Fruit fly (Drosophila melanogaster) whole organism, embryonic: ENCODE data around the gene Dif.

ENCODE experiments used
- Ada2b ChIP-seq: fragments of 200-800 bp; sonication (Bioruptor generic); IDR thresholded peaks from 2 replicates; pipeline ENCODE4 v1.3.6; 2022; ENCODE audit warnings: missing biosample characterization, missing genetic modification characterization
- Aef1 ChIP-seq: fragments of 200-800 bp; sonication (Bioruptor generic); IDR thresholded peaks from 3 replicates; pipeline ENCODE4 v1.3.6; 2022; ENCODE audit warnings: missing biosample characterization, missing genetic modification characterization
- B-H2 ChIP-seq: fragments of 200-800 bp; sonication (Bioruptor generic); optimal IDR thresholded peaks from 2 replicates; lab custom pipeline; 2018; ENCODE audit warnings: missing biosample characterization, mild to moderate bottlenecking, missing genetic modification characterization
- CG10147 ChIP-seq: fragments of 200-800 bp; sonication (Bioruptor generic); optimal IDR thresholded peaks from 2 replicates; lab custom pipeline; 2019; ENCODE audit warnings: missing biosample characterization, mild to moderate bottlenecking, missing genetic modification characterization, moderate library complexity
- CG10979 ChIP-seq: fragments of 200-800 bp; sonication (Bioruptor generic); optimal IDR thresholded peaks from 2 replicates; lab custom pipeline; 2018; ENCODE audit warnings: missing biosample characterization, mild to moderate bottlenecking, missing genetic modification characterization, moderate library complexity
- CG1233 ChIP-seq: fragments of 200-800 bp; sonication (Bioruptor generic); optimal IDR thresholded peaks from 4 replicates; lab custom pipeline; 2018; ENCODE audit warnings: missing biosample characterization, mild to moderate bottlenecking, missing genetic modification characterization
- CG13287 ChIP-seq: fragments of 200-800 bp; sonication (Bioruptor generic); IDR thresholded peaks from 2 replicates; pipeline ENCODE4 v1.3.6; 2022; ENCODE audit warnings: missing biosample characterization, missing genetic modification characterization; ENCODE audit not compliant: partially characterized antibody
- CG13424 ChIP-seq: fragments of 200-800 bp; sonication (Bioruptor generic); optimal IDR thresholded peaks from 2 replicates; lab custom pipeline; 2019; ENCODE audit warnings: missing biosample characterization, mild to moderate bottlenecking, missing genetic modification characterization, moderate library complexity
- CG14965 ChIP-seq: fragments of 200-800 bp; sonication (Bioruptor generic); optimal IDR thresholded peaks from 2 replicates; lab custom pipeline; 2016; ENCODE audit warnings: missing biosample characterization, missing genetic modification characterization, borderline replicate concordance
- CG16813 ChIP-seq: fragments of 200-800 bp; sonication (Bioruptor generic); IDR thresholded peaks from 3 replicates; pipeline ENCODE4 v1.3.6; 2022; ENCODE audit warnings: missing biosample characterization, missing genetic modification characterization; ENCODE audit not compliant: partially characterized antibody
- CG16863 ChIP-seq: fragments of 200-800 bp; sonication (Bioruptor generic); optimal IDR thresholded peaks from 3 replicates; lab custom pipeline; 2016; ENCODE audit warnings: missing biosample characterization, missing genetic modification characterization
- CG18262 ChIP-seq: fragments of 200-800 bp; optimal IDR thresholded peaks from 3 replicates; lab custom pipeline; 2019; ENCODE audit warnings: missing biosample characterization, mild to moderate bottlenecking, missing genetic modification characterization, moderate library complexity
- CG2199 ChIP-seq: fragments of 200-800 bp; sonication (Bioruptor generic); IDR thresholded peaks from 3 replicates; pipeline ENCODE4 v1.3.6; 2022; ENCODE audit warnings: missing biosample characterization, missing genetic modification characterization
- CG2712 ChIP-seq: fragments of 200-800 bp; optimal IDR thresholded peaks from 3 replicates; lab custom pipeline; 2019; ENCODE audit warnings: missing biosample characterization, mild to moderate bottlenecking, missing genetic modification characterization, moderate library complexity
- CG31441 ChIP-seq: fragments of 200-800 bp; sonication (Bioruptor generic); IDR thresholded peaks from 2 replicates; pipeline ENCODE4 v1.3.6; 2022; ENCODE audit warnings: missing biosample characterization, missing genetic modification characterization
- CG7556 ChIP-seq: fragments of 200-800 bp; sonication (Bioruptor generic); optimal IDR thresholded peaks from 2 replicates; lab custom pipeline; 2017; ENCODE audit warnings: missing biosample characterization, mild to moderate bottlenecking, missing genetic modification characterization
- Chrac-16 ChIP-seq: fragments of 200-800 bp; sonication (Bioruptor generic); optimal IDR thresholded peaks from 3 replicates; lab custom pipeline; 2016; ENCODE audit warnings: missing biosample characterization, missing genetic modification characterization
- CoRest ChIP-seq: fragments of 200-800 bp; sonication (Bioruptor generic); optimal IDR thresholded peaks from 3 replicates; lab custom pipeline; 2018; ENCODE audit warnings: missing biosample characterization, mild to moderate bottlenecking, missing genetic modification characterization, moderate library complexity
- Drgx ChIP-seq: fragments of 200-800 bp; sonication (Bioruptor generic); IDR thresholded peaks from 2 replicates; pipeline ENCODE4 v1.3.6; 2022; ENCODE audit warnings: missing biosample characterization, missing genetic modification characterization
- Eip74EF ChIP-seq, 2 experiments: fragments of 200-800 bp in 1 of 2; fragments of >200 bp in 1 of 2; sonication (Bioruptor generic) in 1 of 2; optimal IDR thresholded peaks; 2 replicates each; lab custom pipeline; 2017 to 2019; ENCODE audit warnings: missing biosample characterization in 2 of 2, missing genetic modification characterization in 2 of 2, mild to moderate bottlenecking in 1 of 2, moderate library complexity in 1 of 2
- Ets97D ChIP-seq: fragments of 200-800 bp; sonication (Bioruptor generic); optimal IDR thresholded peaks from 3 replicates; lab custom pipeline; 2016; ENCODE audit warnings: missing biosample characterization, missing genetic modification characterization
- H15 ChIP-seq: fragments of 200-800 bp; sonication (Bioruptor generic); IDR thresholded peaks from 3 replicates; pipeline ENCODE4 v1.3.6; 2022; ENCODE audit warnings: missing biosample characterization, missing genetic modification characterization
- Hr3 ChIP-seq: fragments of 200-800 bp; sonication (Bioruptor generic); optimal IDR thresholded peaks from 3 replicates; lab custom pipeline; 2016; ENCODE audit warnings: missing biosample characterization, missing genetic modification characterization
- Hr51 ChIP-seq, 2 experiments: fragments of 200-800 bp; sonication (Bioruptor generic); optimal IDR thresholded peaks; 2 replicates in 1 of 2; 3 replicates in 1 of 2; lab custom pipeline; 2016 to 2018; ENCODE audit warnings: missing biosample characterization in 2 of 2, missing genetic modification characterization in 2 of 2, mild to moderate bottlenecking in 1 of 2, moderate library complexity in 1 of 2
- Lhr ChIP-seq: fragments of 200-800 bp; sonication (Bioruptor generic); optimal IDR thresholded peaks from 3 replicates; lab custom pipeline; 2017; ENCODE audit warnings: mild to moderate bottlenecking, missing biosample characterization, missing genetic modification reagents, missing genetic modification characterization
- MTF-1 ChIP-seq: fragments of 200-800 bp; sonication (Bioruptor generic); optimal IDR thresholded peaks from 2 replicates; lab custom pipeline; 2018; ENCODE audit warnings: missing biosample characterization, mild to moderate bottlenecking, missing genetic modification characterization, borderline replicate concordance
- NC2α ChIP-seq: fragments of 200-800 bp; sonication (Bioruptor generic); optimal IDR thresholded peaks from 2 replicates; lab custom pipeline; 2016; ENCODE audit warnings: missing biosample characterization, missing genetic modification characterization
- NFAT ChIP-seq: fragments of 200-800 bp; sonication (Bioruptor generic); IDR thresholded peaks from 2 replicates; pipeline ENCODE4 v1.3.6; 2022; ENCODE audit warnings: missing biosample characterization, missing genetic modification characterization
- Poxn ChIP-seq: fragments of 200-800 bp; sonication (Bioruptor generic); IDR thresholded peaks from 2 replicates; pipeline ENCODE4 v1.3.6; 2022; ENCODE audit warnings: missing biosample characterization, missing genetic modification characterization
- Ptx1 ChIP-seq: fragments of 200-800 bp; sonication (Bioruptor generic); IDR thresholded peaks from 2 replicates; pipeline ENCODE4 v1.3.6; 2022; ENCODE audit warnings: missing biosample characterization, missing genetic modification characterization
- Sin3A ChIP-seq: fragments of >200 bp; optimal IDR thresholded peaks from 2 replicates; lab custom pipeline; 2018
- cg ChIP-seq: fragments of 200-800 bp; sonication (Bioruptor generic); optimal IDR thresholded peaks from 3 replicates; lab custom pipeline; 2019; ENCODE audit warnings: missing biosample characterization, mild to moderate bottlenecking, missing genetic modification characterization, moderate library complexity
- chm ChIP-seq: fragments of 200-800 bp; sonication (Bioruptor generic); IDR thresholded peaks from 2 replicates; pipeline ENCODE4 v1.3.6; 2022; ENCODE audit warnings: missing biosample characterization, missing genetic modification characterization
- ci ChIP-seq: fragments of 200-800 bp; sonication (Bioruptor generic); IDR thresholded peaks from 3 replicates; pipeline ENCODE4 v1.3.6; 2022; ENCODE audit warnings: missing biosample characterization, missing genetic modification characterization
- dan ChIP-seq: fragments of 200-800 bp; sonication (Bioruptor generic); IDR thresholded peaks from 2 replicates; pipeline ENCODE4 v1.3.6; 2022; ENCODE audit warnings: missing biosample characterization, missing genetic modification characterization
- ftz-f1 ChIP-seq: fragments of 200-800 bp; sonication (Bioruptor generic); optimal IDR thresholded peaks from 2 replicates; lab custom pipeline; 2016; ENCODE audit warnings: missing biosample characterization, missing genetic modification characterization
- gfzf ChIP-seq: fragments of 200-800 bp; sonication (Bioruptor generic); optimal IDR thresholded peaks from 2 replicates; lab custom pipeline; 2016; ENCODE audit warnings: missing biosample characterization, mild to moderate bottlenecking, missing genetic modification characterization, moderate library complexity
- gro ChIP-seq: fragments of 200-800 bp; sonication (Bioruptor generic); optimal IDR thresholded peaks from 2 replicates; lab custom pipeline; 2016; ENCODE audit warnings: missing biosample characterization, missing genetic modification characterization
- hbn ChIP-seq: fragments of 200-800 bp; sonication (Bioruptor generic); IDR thresholded peaks from 2 replicates; pipeline ENCODE4 v1.3.6; 2022; ENCODE audit warnings: missing biosample characterization, missing genetic modification characterization; ENCODE audit not compliant: partially characterized antibody
- her ChIP-seq: fragments of 200-800 bp; sonication (Bioruptor generic); optimal IDR thresholded peaks from 2 replicates; lab custom pipeline; 2016; ENCODE audit warnings: missing biosample characterization, missing genetic modification characterization
- hkb ChIP-seq, 2 experiments: fragments of 200-800 bp in 1 of 2; fragments of >200 bp in 1 of 2; sonication (Bioruptor generic) in 1 of 2; IDR thresholded peaks in 1 of 2; optimal IDR thresholded peaks in 1 of 2; 2 replicates each; pipeline versions ENCODE4 v1.3.6 to Lab custom; 2017 to 2022; ENCODE audit warnings: missing biosample characterization in 1 of 2, missing genetic modification characterization in 1 of 2
- kay ChIP-seq: fragments of 200-800 bp; sonication (Bioruptor generic); optimal IDR thresholded peaks from 2 replicates; lab custom pipeline; 2016; ENCODE audit warnings: missing biosample characterization, missing genetic modification characterization
- lbe ChIP-seq: fragments of 200-800 bp; sonication (Bioruptor generic); optimal IDR thresholded peaks from 2 replicates; lab custom pipeline; 2016; ENCODE audit warnings: missing biosample characterization, mild to moderate bottlenecking, missing genetic modification characterization
- nerfin-2 ChIP-seq: fragments of 200-800 bp; sonication (Bioruptor generic); IDR thresholded peaks from 2 replicates; pipeline ENCODE4 v1.3.6; 2022; ENCODE audit warnings: missing biosample characterization, missing genetic modification characterization; ENCODE audit not compliant: partially characterized antibody
- pros ChIP-seq: fragments of 200-800 bp; sonication (Bioruptor generic); optimal IDR thresholded peaks from 3 replicates; lab custom pipeline; 2019; ENCODE audit warnings: missing biosample characterization, mild to moderate bottlenecking, missing genetic modification characterization, moderate library complexity
- rib ChIP-seq: fragments of 200-800 bp; sonication (Bioruptor generic); IDR thresholded peaks from 2 replicates; pipeline ENCODE4 v1.3.6; 2022; ENCODE audit warnings: missing biosample characterization, missing genetic modification characterization
- sd ChIP-seq: fragments of 200-800 bp; sonication (Bioruptor generic); optimal IDR thresholded peaks from 3 replicates; lab custom pipeline; 2018; ENCODE audit warnings: missing biosample characterization, mild to moderate bottlenecking, missing genetic modification characterization, moderate library complexity
- sens ChIP-seq: fragments of 200-800 bp; sonication (Bioruptor generic); peaks from one replicate; lab custom pipeline; 2016; ENCODE audit warnings: missing biosample characterization, missing genetic modification characterization
- tin ChIP-seq: fragments of 200-800 bp; sonication (Bioruptor generic); optimal IDR thresholded peaks from 3 replicates; lab custom pipeline; 2016; ENCODE audit warnings: missing biosample characterization, missing genetic modification characterization
- unc-4 ChIP-seq: fragments of 200-800 bp; sonication (Bioruptor generic); IDR thresholded peaks from 2 replicates; pipeline ENCODE4 v1.3.6; 2022; ENCODE audit warnings: missing biosample characterization, missing genetic modification characterization; ENCODE audit not compliant: partially characterized antibody
- wor ChIP-seq: fragments of 200-800 bp; sonication (Bioruptor generic); IDR thresholded peaks from 2 replicates; pipeline ENCODE4 v1.3.6; 2022; ENCODE audit warnings: missing biosample characterization, missing genetic modification characterization

Dif gene

dm6 chr2L:17470630-17471029, 37.7 kb upstream of the Dif start (continued):
- peak; percentile 87 for TF ChIP-seq rib
- no peak for TF ChIP-seq Drgx (GFP tag; lab: Robert Waterston, UW)
- TF ChIP-seq CG16863, result no peak
- no peak for TF ChIP-seq H15 (GFP tag; lab: Robert Waterston, UW)
- TF ChIP-seq CG10147 (GFP tag; lab: Kevin White, UChicago), result peak; percentile 59
- no peak for TF ChIP-seq dan
- TF ChIP-seq NFAT (GFP tag; lab: Robert Waterston, UW), result no peak
- TF ChIP-seq CG13424 (tag; lab: Kevin White, UChicago), result no peak
- no peak for TF ChIP-seq Hr3 (GFP tag; lab: Kevin White, UChicago)
- TF ChIP-seq CG7556 (GFP tag; lab: Kevin White, UChicago), result peak; percentile 52
- peak; percentile 64 for TF ChIP-seq CG1233 (GFP tag; lab: Kevin White, UChicago)
- peak; percentile 59 for TF ChIP-seq sd
- peak; percentile 50 for TF ChIP-seq CoRest (tag; lab: Kevin White, UChicago)
- no peak for TF ChIP-seq CG31441 (GFP tag; lab: Robert Waterston, UW)
- no peak for TF ChIP-seq Poxn
- TF ChIP-seq pros (GFP tag; lab: Kevin White, UChicago), result no peak
- TF ChIP-seq cg (GFP tag; lab: Kevin White, UChicago), result no peak
- no peak for TF ChIP-seq Ada2b
- no peak for TF ChIP-seq unc-4 (GFP tag; lab: Robert Waterston, UW)
- TF ChIP-seq Aef1 (GFP tag; lab: Robert Waterston, UW), result no peak
- TF ChIP-seq CG10979 (tag; lab: Kevin White, UChicago), result no peak
- TF ChIP-seq chm (GFP tag; lab: Robert Waterston, UW), result no peak
- no peak for TF ChIP-seq ci (GFP tag; lab: Robert Waterston, UW)
- TF ChIP-seq CG16813 (GFP tag; lab: Robert Waterston, UW), result no peak
- TF ChIP-seq NC2α, result no peak
- TF ChIP-seq B-H2, result peak; percentile 89
- no peak for TF ChIP-seq Ets97D (GFP tag; lab: Kevin White, UChicago)
- no peak for TF ChIP-seq CG13287 (GFP tag; lab: Robert Waterston, UW)
- peak in 1 of 2 experiments; percentile 9 for TF ChIP-seq Hr51 (GFP tag; optimal IDR thresholded peaks at IDR 0.05; lab: Kevin White, UChicago)
- TF ChIP-seq Eip74EF (GFP tag; optimal IDR thresholded peaks at IDR 0.05; lab: Kevin White, UChicago), result no peak
- TF ChIP-seq her (GFP tag; lab: Kevin White, UChicago), result peak; percentile 49
- TF ChIP-seq CG18262 (tag; lab: Kevin White, UChicago), result no peak
- TF ChIP-seq gro (GFP tag; lab: Kevin White, UChicago), result peak; percentile 93
- no peak for TF ChIP-seq tin (GFP tag; lab: Kevin White, UChicago)
- TF ChIP-seq Sin3A (lab: Kevin White, UChicago), result no peak
- no peak for TF ChIP-seq Ptx1 (GFP tag; lab: Robert Waterston, UW)
- TF ChIP-seq CG2199, result no peak
- TF ChIP-seq kay (GFP tag; lab: Kevin White, UChicago), result peak; percentile 7
- no peak for TF ChIP-seq Chrac-16 (GFP tag; lab: Kevin White, UChicago)
- no peak for TF ChIP-seq CG2712 (tag; lab: Kevin White, UChicago)
- TF ChIP-seq hkb (optimal IDR thresholded peaks at IDR 0.05; lab: Kevin White, UChicago), result no peak
- peak; percentile 65 for TF ChIP-seq hkb (GFP tag; IDR thresholded peaks at IDR 0.05; lab: Robert Waterston, UW)
- TF ChIP-seq hbn (GFP tag; lab: Robert Waterston, UW), result no peak
- no peak for TF ChIP-seq CG14965 (GFP tag; lab: Kevin White, UChicago)
- TF ChIP-seq wor, result no peak
- no peak for TF ChIP-seq gfzf (GFP tag; lab: Kevin White, UChicago)
- TF ChIP-seq lbe (GFP tag; lab: Kevin White, UChicago), result no peak
- no peak for TF ChIP-seq ftz-f1
- TF ChIP-seq sens (GFP tag; lab: Kevin White, UChicago), result no peak
- no peak for TF ChIP-seq nerfin-2
- no peak for TF ChIP-seq Lhr (GFP tag; lab: Kevin White, UChicago)
- peak; percentile 28 for TF ChIP-seq MTF-1 (GFP tag; lab: Kevin White, UChicago)
